Fruit fly (Drosophila melanogaster): ENCODE measurements around the gene CG3062.

CG3062 gene

dm6 chrX:4660642-4661252, 16.1 kb upstream of the CG3062 start (continued):
- no peak for TF ChIP-seq Eip93F (GFP tag; optimal IDR thresholded peaks at IDR 0.05)
- no peak for TF ChIP-seq CG3032 (tag; optimal IDR thresholded peaks at IDR 0.05)
- peak; percentile 2 for TF ChIP-seq net (GFP tag; optimal IDR thresholded peaks at IDR 0.05)
- TF ChIP-seq Smox (GFP tag; optimal IDR thresholded peaks at IDR 0.05): no peak
- TF ChIP-seq CG6276 (GFP tag; optimal IDR thresholded peaks at IDR 0.05): no peak
- TF ChIP-seq Blimp-1 (GFP tag; optimal IDR thresholded peaks at IDR 0.05): no peak
- TF ChIP-seq fd85E (GFP tag; optimal IDR thresholded peaks at IDR 0.05): no peak
- no peak for TF ChIP-seq CG10631 (GFP tag; optimal IDR thresholded peaks at IDR 0.05)
- no peak for TF ChIP-seq Hr39 (GFP tag; optimal IDR thresholded peaks at IDR 0.05)
- TF ChIP-seq Met (GFP tag; optimal IDR thresholded peaks at IDR 0.05): no peak
- no peak for TF ChIP-seq Eip75B (GFP tag; optimal IDR thresholded peaks at IDR 0.05)
- peak; percentile 25 for TF ChIP-seq achi (GFP tag; optimal IDR thresholded peaks at IDR 0.05)
- TF ChIP-seq CG6163 (GFP tag; IDR thresholded peaks at IDR 0.05): no peak; the same call in 2 of the 3 replicates
- TF ChIP-seq Hr4 (GFP tag; optimal IDR thresholded peaks at IDR 0.05): no peak
- no peak for TF ChIP-seq Sox14 (GFP tag; optimal IDR thresholded peaks at IDR 0.05)
- no peak for TF ChIP-seq CG9139 (GFP tag; optimal IDR thresholded peaks at IDR 0.05)
- TF ChIP-seq CG6808 (GFP tag; optimal IDR thresholded peaks at IDR 0.05): no peak
- no peak for TF ChIP-seq spab (GFP tag; optimal IDR thresholded peaks at IDR 0.05)
- TF ChIP-seq CG6854 (GFP tag; optimal IDR thresholded peaks at IDR 0.05): no peak
- no peak for TF ChIP-seq cyc (GFP tag; optimal IDR thresholded peaks at IDR 0.05)
- peak; percentile 39 for TF ChIP-seq esn (GFP tag; optimal IDR thresholded peaks at IDR 0.05)
- TF ChIP-seq Ets96B (tag; optimal IDR thresholded peaks at IDR 0.05): peak; percentile 35
- peak; percentile 69 for TF ChIP-seq svp (GFP tag)
- no peak for TF ChIP-seq Hr38 (GFP tag; optimal IDR thresholded peaks at IDR 0.05)
- peak; percentile 5 for TF ChIP-seq Sox15 (GFP tag; optimal IDR thresholded peaks at IDR 0.05)
- no peak for TF ChIP-seq pdm3 (GFP tag; optimal IDR thresholded peaks at IDR 0.05)
- TF ChIP-seq dac (GFP tag; optimal IDR thresholded peaks at IDR 0.05): no peak
- TF ChIP-seq topi (GFP tag; optimal IDR thresholded peaks at IDR 0.05): no peak
- TF ChIP-seq acj6 (GFP tag; optimal IDR thresholded peaks at IDR 0.05): no peak

dm6 chrX:4657896-4658295, 13.2 kb upstream of the CG3062 start:
- TF ChIP-seq vri (GFP tag; optimal IDR thresholded peaks at IDR 0.05): no peak
- TF ChIP-seq Eip93F (GFP tag; optimal IDR thresholded peaks at IDR 0.05): no peak
- no peak for TF ChIP-seq ss (GFP tag; optimal IDR thresholded peaks at IDR 0.05)
- no peak for TF ChIP-seq CG34406 (GFP tag; optimal IDR thresholded peaks at IDR 0.05)
- TF ChIP-seq Ets96B (tag; optimal IDR thresholded peaks at IDR 0.05): no peak
- TF ChIP-seq spab (GFP tag; optimal IDR thresholded peaks at IDR 0.05): no peak
- TF ChIP-seq CG15336 (GFP tag; IDR thresholded peaks at IDR 0.05): no peak
- TF ChIP-seq fkh (GFP tag; optimal IDR thresholded peaks at IDR 0.05): no peak
- TF ChIP-seq net (GFP tag; optimal IDR thresholded peaks at IDR 0.05): no peak
- TF ChIP-seq lz (GFP tag; optimal IDR thresholded peaks at IDR 0.05): no peak
- no peak for TF ChIP-seq CG31627 (GFP tag; optimal IDR thresholded peaks at IDR 0.05)
- TF ChIP-seq CG11294 (GFP tag; IDR thresholded peaks at IDR 0.05): no peak
- TF ChIP-seq CG6792 (GFP tag; optimal IDR thresholded peaks at IDR 0.05): no peak
- TF ChIP-seq esn (GFP tag; optimal IDR thresholded peaks at IDR 0.05): no peak
- TF ChIP-seq CG4318 (GFP tag; optimal IDR thresholded peaks at IDR 0.05): no peak
- TF ChIP-seq Ets21C (GFP tag; optimal IDR thresholded peaks at IDR 0.05): no peak
- TF ChIP-seq Eip78C (GFP tag): no peak
- TF ChIP-seq CG8119 (GFP tag; IDR thresholded peaks at IDR 0.05): no peak
- TF ChIP-seq cyc (GFP tag; optimal IDR thresholded peaks at IDR 0.05): no peak

Data from whole organism, prepupa.